Fruit fly (Drosophila melanogaster) ovary, adult (tissue): ENCODE measurements around the gene Rap1.

Experiments
- CG17801 ChIP-seq: fragments of 200-800 bp; optimal IDR thresholded peaks from 2 replicates; lab custom pipeline; 2019; ENCODE audit warnings: missing biosample characterization, mild to moderate bottlenecking, missing genetic modification characterization, moderate library complexity; ENCODE audit not compliant: partially characterized antibody

Rap1 gene

DNA sequence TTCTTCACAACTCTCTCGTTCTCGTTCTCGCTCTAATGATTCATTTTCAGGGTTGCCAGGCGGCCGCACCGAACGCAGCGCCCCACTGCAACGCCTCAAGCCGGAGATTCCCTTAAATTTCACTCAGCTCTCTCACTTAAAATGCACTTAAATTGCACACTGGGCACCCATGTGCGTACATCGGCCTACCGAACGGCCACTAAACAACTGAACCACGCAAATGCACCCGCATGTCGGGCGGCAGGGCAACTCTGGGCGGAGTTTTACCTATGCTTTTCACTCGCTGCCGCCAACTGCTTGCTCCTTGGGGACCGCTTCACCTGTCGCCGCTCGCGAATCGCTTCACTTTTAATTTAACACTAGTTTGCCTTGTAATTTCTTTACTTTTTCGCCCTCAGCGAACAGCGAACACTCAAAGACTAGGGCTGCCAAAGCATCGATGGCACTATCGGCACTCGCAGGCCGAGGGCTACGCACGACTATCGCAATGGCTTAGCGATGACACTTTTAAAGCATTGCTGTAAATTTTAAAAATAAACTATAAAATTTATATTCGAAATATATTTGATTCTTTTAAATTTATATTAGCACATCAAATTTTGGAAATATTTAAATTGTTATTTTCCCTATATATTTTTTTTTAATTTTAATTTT is at the start of gene Rap1:
Rap1 (minus strand) TSS at position 446 of the 654 bp plus-strand sequence.
- peak; percentile 30 for TF ChIP-seq CG17801 (GFP tag; lab: Kevin White, UChicago)

DNA sequence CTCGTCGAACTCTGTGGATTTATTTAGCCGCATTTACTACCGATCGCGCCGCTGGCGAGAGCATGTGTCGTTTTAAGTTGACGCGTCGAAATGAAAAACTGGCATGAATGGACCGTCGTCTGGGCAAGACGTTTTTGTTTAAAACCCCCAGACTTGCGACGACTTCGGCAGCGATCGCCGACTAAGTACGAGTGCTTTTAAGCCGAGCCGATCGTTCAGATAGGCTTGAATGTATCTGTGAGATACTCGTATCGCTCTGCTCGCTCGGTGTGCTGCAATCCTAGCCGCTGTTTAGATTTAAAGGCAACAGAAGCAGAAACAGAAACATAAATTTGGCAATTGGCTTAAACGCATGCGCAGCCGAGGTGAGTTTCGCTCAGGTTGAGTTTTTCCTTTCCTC is 48.1 kb upstream of the Rap1 start, which contains the start of gene dsb:
dsb (minus strand) TSS at position 91 of the 400 bp plus-strand sequence.
- TF ChIP-seq CG17801 (GFP tag; lab: Kevin White, UChicago), result no peak

DNA sequence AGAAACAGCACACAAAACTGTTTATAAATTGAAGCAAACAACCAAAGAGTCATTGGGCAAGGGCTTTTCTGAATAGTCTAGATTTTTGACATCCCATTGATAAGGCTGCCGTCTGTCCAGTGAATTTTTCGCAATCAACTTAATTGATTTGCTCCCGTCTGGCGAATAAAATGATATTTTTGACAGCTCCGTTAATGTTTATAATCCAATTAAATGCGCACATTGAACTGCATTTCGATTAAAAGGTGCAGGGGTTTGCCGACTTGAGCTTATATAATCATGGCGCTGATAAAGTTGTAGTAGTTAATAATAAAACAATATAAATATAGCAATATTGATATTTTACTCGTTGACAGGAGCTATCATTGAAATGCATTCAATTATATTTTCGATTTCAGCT is 47.0 kb upstream of the Rap1 start:
- no peak for TF ChIP-seq CG17801 (GFP tag; lab: Kevin White, UChicago)

- TF ChIP-seq CG17801 (GFP tag; lab: Kevin White, UChicago), result no peak
Observed at dm6 chr3L:1906208-1906607, 44.2 kb upstream of the Rap1 start.

DNA sequence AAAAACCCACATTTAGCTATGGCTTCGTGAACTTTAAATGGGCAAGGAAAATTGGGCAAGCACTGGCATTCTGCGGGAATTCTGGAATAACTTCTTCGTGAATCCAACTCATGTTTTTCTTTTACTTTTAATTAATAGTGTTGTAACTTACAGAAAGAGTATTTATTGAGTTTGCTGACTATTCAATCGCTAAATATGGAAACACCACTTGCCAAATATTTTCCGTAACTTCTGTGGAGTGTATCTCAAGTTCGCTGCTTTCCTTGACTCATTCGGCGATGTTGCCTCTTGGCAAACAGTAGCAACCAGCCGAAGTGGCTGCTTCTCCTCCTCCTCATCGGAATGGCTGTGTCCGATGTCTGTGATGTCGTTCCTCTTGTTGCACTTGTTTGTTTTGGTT is 43.2 kb upstream of the Rap1 start:
- no peak for TF ChIP-seq CG17801 (GFP tag; lab: Kevin White, UChicago)

dm6 chr3L:1904440-1904839 is 42.4 kb upstream of the Rap1 start:
- no peak for TF ChIP-seq CG17801 (GFP tag; lab: Kevin White, UChicago)

- TF ChIP-seq CG17801 (GFP tag; lab: Kevin White, UChicago), result no peak
Observed at dm6 chr3L:1900633-1901032, 38.6 kb upstream of the Rap1 start.

- TF ChIP-seq CG17801 (GFP tag; lab: Kevin White, UChicago), result no peak
Observed at dm6 chr3L:1899616-1900015, 37.6 kb upstream of the Rap1 start.

dm6 chr3L:1897709-1898108 is 35.7 kb upstream of the Rap1 start:
- no peak for TF ChIP-seq CG17801 (GFP tag; lab: Kevin White, UChicago)

dm6 chr3L:1891914-1892313 is 29.9 kb upstream of the Rap1 start:
- TF ChIP-seq CG17801 (GFP tag; lab: Kevin White, UChicago), result no peak

DNA sequence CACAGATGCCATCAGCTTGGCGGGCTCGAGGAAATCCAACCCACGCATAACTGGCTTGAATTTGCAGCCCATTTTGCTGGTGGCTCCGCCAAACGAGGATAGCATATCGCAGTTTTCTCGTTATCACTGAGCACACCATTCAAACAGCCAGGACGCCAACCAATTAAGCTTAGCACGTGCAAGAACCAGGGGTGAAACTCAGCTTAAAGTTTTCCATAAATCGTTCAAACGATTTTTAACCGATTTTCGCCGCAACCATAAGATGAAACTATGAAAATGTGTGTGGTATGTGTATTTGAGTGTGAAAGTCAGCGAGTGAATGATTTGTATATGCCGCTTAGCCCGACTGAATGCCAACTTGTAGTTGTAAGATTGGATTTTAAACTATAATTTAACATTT is 28.9 kb upstream of the Rap1 start:
- no peak for TF ChIP-seq CG17801 (GFP tag; lab: Kevin White, UChicago)

DNA sequence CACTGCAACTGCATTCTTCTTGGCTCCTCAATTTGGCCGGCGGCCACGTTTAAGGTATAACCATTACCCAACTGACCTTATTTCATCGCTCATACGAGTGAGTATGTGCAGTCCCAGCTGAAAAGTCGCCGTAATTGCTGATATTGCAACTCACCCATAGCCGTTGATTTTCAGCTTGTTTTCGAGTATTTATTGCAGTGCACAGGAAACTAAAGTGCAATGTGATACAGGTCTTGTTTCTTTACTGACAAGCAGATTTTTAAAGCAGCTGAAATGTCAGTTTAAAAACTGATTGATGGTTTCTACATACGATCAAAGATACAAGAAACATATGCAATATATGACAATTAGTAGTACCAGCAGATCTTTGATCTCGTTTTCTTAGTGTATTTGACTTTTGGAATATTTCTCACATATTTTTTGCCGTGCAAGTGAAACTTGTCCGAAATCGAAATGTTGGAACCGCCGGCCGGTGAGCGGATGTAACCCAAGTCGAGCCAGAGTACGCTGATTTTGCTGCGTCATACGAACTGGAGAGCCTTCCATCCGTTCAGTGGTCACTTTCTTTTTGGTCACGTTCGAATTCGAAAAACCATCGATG is 26.0 kb upstream of the Rap1 start:
- peak; percentile 42 for TF ChIP-seq CG17801 (GFP tag; lab: Kevin White, UChicago)

DNA sequence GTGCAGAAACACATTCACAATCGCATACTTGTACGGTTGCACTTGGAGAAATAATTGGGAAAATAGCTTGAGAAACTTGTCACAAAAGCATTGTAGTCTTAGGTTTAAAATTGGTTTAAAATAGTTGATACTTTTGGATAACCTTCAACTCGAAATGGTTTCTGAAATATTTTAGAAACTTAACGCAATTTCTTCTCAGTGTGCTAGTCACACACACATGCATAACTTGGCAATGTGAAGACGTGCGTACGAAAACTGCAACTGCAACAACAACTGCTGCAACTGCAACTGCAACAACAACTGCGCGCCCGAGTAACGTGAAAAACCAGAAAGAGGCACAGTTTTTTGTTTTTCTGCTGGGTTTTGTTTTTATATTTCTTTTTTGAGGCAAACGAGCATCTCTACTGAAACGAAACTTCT is 24.1 kb upstream of the Rap1 start:
- peak; percentile 81 for TF ChIP-seq CG17801 (GFP tag; lab: Kevin White, UChicago)

dm6 chr3L:1885436-1885835 is 23.4 kb upstream of the Rap1 start, which contains the start of gene Tmhs:
Gene Tmhs (plus strand): TSS chr3L:1885657.
- no peak for TF ChIP-seq CG17801 (GFP tag; lab: Kevin White, UChicago)

dm6 chr3L:1884652-1885051 is 22.6 kb upstream of the Rap1 start, which contains the start of gene Aprt:
Gene Aprt (minus strand): TSS chr3L:1885019.
- peak; percentile 44 for TF ChIP-seq CG17801 (GFP tag; lab: Kevin White, UChicago)
